Worm (Caenorhabditis elegans) whole organism, L1 larva: ENCODE data around the gene F55A11.7.

Experiments
- blmp-1 ChIP-seq: fragments of 150-350 bp; optimal IDR thresholded peaks from 2 replicates; lab custom pipeline; 2014; ENCODE audit warnings: missing biosample characterization, missing genetic modification characterization
- lsy-2 ChIP-seq, 2 experiments: fragments of 150-350 bp; optimal IDR thresholded peaks; 2 replicates each; lab custom pipeline; 2014; ENCODE audit warnings: missing biosample characterization in 2 of 2, missing genetic modification characterization in 2 of 2
- mep-1 ChIP-seq: fragments of 150-350 bp; optimal IDR thresholded peaks from 2 replicates; lab custom pipeline; 2014; ENCODE audit warnings: missing biosample characterization, missing genetic modification characterization
- nhr-11 ChIP-seq: fragments of 150-350 bp; optimal IDR thresholded peaks from 2 replicates; lab custom pipeline; 2014; ENCODE audit warnings: missing biosample characterization, missing genetic modification characterization
- nhr-28 ChIP-seq: fragments of 150-350 bp; optimal IDR thresholded peaks from 2 replicates; lab custom pipeline; 2014; ENCODE audit warnings: missing biosample characterization, missing genetic modification characterization
- nhr-71 ChIP-seq: sonication (generic microtip); optimal IDR thresholded peaks from 2 replicates; lab custom pipeline; 2016; ENCODE audit warnings: mild to moderate bottlenecking, missing genetic modification characterization, moderate library complexity, missing compliant biosample characterization
- nhr-76 ChIP-seq: sonication (generic microtip); optimal IDR thresholded peaks from 2 replicates; lab custom pipeline; 2017; ENCODE audit warnings: missing biosample characterization, missing genetic modification characterization
- tbx-2 ChIP-seq: sonication (generic microtip); optimal IDR thresholded peaks from 2 replicates; lab custom pipeline; 2016; ENCODE audit warnings: missing genetic modification characterization, missing compliant biosample characterization
- unc-86 ChIP-seq: sonication (generic microtip); optimal IDR thresholded peaks from 2 replicates; lab custom pipeline; 2016; ENCODE audit warnings: missing genetic modification characterization, missing compliant biosample characterization

- no peak for TF ChIP-seq nhr-76 (tag; lab: Kevin White, UChicago)
- TF ChIP-seq nhr-11 (tag; lab: Kevin White, UChicago) = no peak
- peak; percentile 32 for TF ChIP-seq mep-1
- TF ChIP-seq blmp-1 (tag; lab: Kevin White, UChicago) = peak; percentile 54
- no peak for TF ChIP-seq nhr-28 (tag; lab: Kevin White, UChicago)
- TF ChIP-seq lsy-2 (tag; optimal IDR thresholded peaks at IDR 0.05; lab: Kevin White, UChicago) = peak in 1 of 2 experiments; percentile 40
- TF ChIP-seq nhr-71 (tag; lab: Kevin White, UChicago) = no peak
- no peak for TF ChIP-seq tbx-2 (tag; lab: Kevin White, UChicago)
- no peak for TF ChIP-seq unc-86 (tag; lab: Kevin White, UChicago)
These were observed 13.3 kb downstream of the F55A11.7 start for ce11 chrV:11773934-11774333.
